Fruit fly (Drosophila melanogaster): ENCODE measurements around the gene Wnt4.

Gene Wnt4

DNA sequence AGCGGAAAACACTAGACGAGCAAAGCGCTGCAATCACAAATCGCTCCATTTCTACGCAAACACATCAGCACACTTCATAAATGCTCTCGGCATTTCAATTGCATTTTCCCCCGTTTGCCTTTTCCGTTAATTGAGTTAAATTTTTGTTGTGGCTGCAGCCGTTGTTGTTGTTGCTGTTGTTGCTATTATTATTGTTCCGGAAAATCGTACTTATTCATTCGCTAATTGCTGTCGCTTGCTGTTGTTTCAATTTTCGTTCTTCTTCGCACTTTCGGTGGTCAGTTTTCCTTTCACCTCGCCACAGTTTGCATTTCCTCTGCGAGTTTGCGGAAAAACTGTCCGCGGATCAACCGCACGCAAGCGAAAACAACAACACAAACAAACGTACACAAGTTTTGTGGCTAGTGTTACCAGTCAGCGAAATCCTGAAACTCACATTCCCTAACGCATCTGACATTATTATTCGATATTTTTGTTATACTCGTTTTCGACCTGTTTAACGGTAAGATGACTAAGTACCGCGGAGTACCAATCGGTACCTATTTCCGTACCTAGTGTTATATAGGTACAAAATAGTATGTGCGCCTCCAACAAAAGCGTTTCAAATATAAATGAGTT, 57.2 kb downstream of the Wnt4 start, which contains the start of gene CG13784 (continued):
- TF ChIP-seq sisA (GFP tag; IDR thresholded peaks at IDR 0.05) (no peak), HLH54F (GFP tag; optimal IDR thresholded peaks at IDR 0.05) (no peak), CG15601 (tag; optimal IDR thresholded peaks at IDR 0.05) (peak; percentile 35), CrebB (tag; optimal IDR thresholded peaks at IDR 0.05) (peak; percentile 45), sc (optimal IDR thresholded peaks at IDR 0.05) (no peak), sc (GFP tag; optimal IDR thresholded peaks at IDR 0.05) (no peak), Myb (GFP tag; optimal IDR thresholded peaks at IDR 0.05) (peak; percentile 69), CG4854 (GFP tag; optimal IDR thresholded peaks at IDR 0.05) (no peak), CG42726 (GFP tag; IDR thresholded peaks at IDR 0.05; ENCODE audit: partially characterized antibody) (peak; percentile 75), Dip2 (GFP tag; IDR thresholded peaks at IDR 0.05) (no peak), CG12071 (GFP tag; optimal IDR thresholded peaks at IDR 0.05) (peak; percentile 27), Ssrp (tag; optimal IDR thresholded peaks at IDR 0.05) (no peak), nerfin-1 (tag; optimal IDR thresholded peaks at IDR 0.05) (peak; percentile 59), Atf3 (GFP tag; optimal IDR thresholded peaks at IDR 0.05) (no peak), CG9932 (GFP tag; IDR thresholded peaks at IDR 0.05) (peak; percentile 55), odd (GFP tag; optimal IDR thresholded peaks at IDR 0.05) (peak; percentile 29), twi (tag; optimal IDR thresholded peaks at IDR 0.05) (peak; percentile 22), vvl (GFP tag; IDR thresholded peaks at IDR 0.05) (peak; percentile 64), sens (GFP tag) (peak; percentile 84), Dip3 (GFP tag; optimal IDR thresholded peaks at IDR 0.05) (no peak), mam (GFP tag; optimal IDR thresholded peaks at IDR 0.05) (peak; percentile 13), Max (GFP tag; optimal IDR thresholded peaks at IDR 0.05) (peak; percentile 37), esg (GFP tag; conservative IDR thresholded peaks at IDR 0.05) (no peak), klu (GFP tag; IDR thresholded peaks at IDR 0.05) (no peak), Usf (GFP tag; optimal IDR thresholded peaks at IDR 0.05) (no peak), dimm (GFP tag; IDR thresholded peaks at IDR 0.05) (no peak), CG10366 (GFP tag; IDR thresholded peaks at IDR 0.05) (no peak), CG4424 (GFP tag; optimal IDR thresholded peaks at IDR 0.05) (no peak), bowl (GFP tag; IDR thresholded peaks at IDR 0.05) (no peak), CG9215 (GFP tag; IDR thresholded peaks at IDR 0.05) (no peak), D19B (GFP tag; optimal IDR thresholded peaks at IDR 0.05) (no peak), CG16815 (GFP tag; optimal IDR thresholded peaks at IDR 0.05) (no peak), gfzf (GFP tag; optimal IDR thresholded peaks at IDR 0.05) (peak; percentile 96), CG4328 (GFP tag; optimal IDR thresholded peaks at IDR 0.05) (no peak), CG4730 (GFP tag; IDR thresholded peaks at IDR 0.05) (no peak), pum (GFP tag; optimal IDR thresholded peaks at IDR 0.05) (no peak), Dad (GFP tag; optimal IDR thresholded peaks at IDR 0.05) (peak; percentile 21), ato (GFP tag; IDR thresholded peaks at IDR 0.05; ENCODE audit: partially characterized antibody) (no peak), CG2202 (tag; optimal IDR thresholded peaks at IDR 0.05) (peak; percentile 35), emc (GFP tag; optimal IDR thresholded peaks at IDR 0.05) (peak; percentile 30), Hey (tag; optimal IDR thresholded peaks at IDR 0.05) (no peak), tio (GFP tag; optimal IDR thresholded peaks at IDR 0.05) (no peak), Rfx (GFP tag; IDR thresholded peaks at IDR 0.05) (peak; percentile 61; the same call in 1 of the 2 replicates), CG2889 (GFP tag; IDR thresholded peaks at IDR 0.05) (no peak), gem (tag; optimal IDR thresholded peaks at IDR 0.05) (peak; percentile 34), lola (GFP tag; optimal IDR thresholded peaks at IDR 0.05) (peak in 1 of 3 experiments; percentile 94), Blimp-1 (GFP tag; optimal IDR thresholded peaks at IDR 0.05) (peak; percentile 36), NC2α (GFP tag; optimal IDR thresholded peaks at IDR 0.05) (no peak), CG11504 (tag; optimal IDR thresholded peaks at IDR 0.05) (peak; percentile 56), h (optimal IDR thresholded peaks at IDR 0.05) (no peak), CG34422 (GFP tag; IDR thresholded peaks at IDR 0.05) (peak; percentile 67; the same call in 1 of the 3 replicates)

All from whole organism, embryonic.